Worm (Caenorhabditis elegans) whole organism, late embryonic: ENCODE measurements around the gene unc-7.
A peak's percentile ranks its signal among the peaks of the same experiment; 100 is the strongest.

Source experiments
- T23F11.4 ChIP-seq: fragments of 200-800 bp; sonication (Bioruptor generic); optimal IDR thresholded peaks from 2 replicates; lab custom pipeline; 2018; ENCODE audit warnings: mild to moderate bottlenecking, missing genetic modification characterization, missing compliant biosample characterization
- ama-1 ChIP-seq: fragments of 150-350 bp; optimal IDR thresholded peaks from 2 replicates; lab custom pipeline; 2014
- hlh-30 ChIP-seq: sonication (generic microtip); optimal IDR thresholded peaks from 2 replicates; lab custom pipeline; 2017; ENCODE audit warnings: antibody characterized with exemption, missing genetic modification characterization, missing compliant biosample characterization; ENCODE audit not compliant: insufficient read depth
- lim-6 ChIP-seq: sonication (generic microtip); optimal IDR thresholded peaks from 2 replicates; lab custom pipeline; 2016; ENCODE audit warnings: missing genetic modification characterization, missing compliant biosample characterization
- nhr-11 ChIP-seq: fragments of 150-350 bp; optimal IDR thresholded peaks from 2 replicates; lab custom pipeline; 2014; ENCODE audit warnings: missing biosample characterization, missing genetic modification characterization
- pat-9 ChIP-seq: fragments of 200-800 bp; sonication (Bioruptor generic); optimal IDR thresholded peaks from 2 replicates; lab custom pipeline; 2018; ENCODE audit warnings: mild to moderate bottlenecking, missing genetic modification characterization, moderate library complexity, missing compliant biosample characterization
- ref-2 ChIP-seq: sonication (generic microtip); optimal IDR thresholded peaks from 2 replicates; lab custom pipeline; 2016; ENCODE audit warnings: missing genetic modification characterization, missing compliant biosample characterization
- unc-3 ChIP-seq, 2 experiments: fragments of 200-800 bp in 1 of 2; sonication (Bioruptor generic) in 1 of 2; sonication (generic microtip) in 1 of 2; conservative IDR thresholded peaks in 1 of 2; optimal IDR thresholded peaks in 1 of 2; 2 replicates each; pipeline versions ENCODE4 v1.3.6 to Lab custom; 2016 to 2022; ENCODE audit warnings: missing compliant biosample characterization in 2 of 2, missing genetic modification characterization in 2 of 2, missing genetic modification reagents in 1 of 2
- unc-86 ChIP-seq: sonication (generic microtip); optimal IDR thresholded peaks from 2 replicates; lab custom pipeline; 2016; ENCODE audit warnings: missing genetic modification characterization, missing compliant biosample characterization

DNA sequence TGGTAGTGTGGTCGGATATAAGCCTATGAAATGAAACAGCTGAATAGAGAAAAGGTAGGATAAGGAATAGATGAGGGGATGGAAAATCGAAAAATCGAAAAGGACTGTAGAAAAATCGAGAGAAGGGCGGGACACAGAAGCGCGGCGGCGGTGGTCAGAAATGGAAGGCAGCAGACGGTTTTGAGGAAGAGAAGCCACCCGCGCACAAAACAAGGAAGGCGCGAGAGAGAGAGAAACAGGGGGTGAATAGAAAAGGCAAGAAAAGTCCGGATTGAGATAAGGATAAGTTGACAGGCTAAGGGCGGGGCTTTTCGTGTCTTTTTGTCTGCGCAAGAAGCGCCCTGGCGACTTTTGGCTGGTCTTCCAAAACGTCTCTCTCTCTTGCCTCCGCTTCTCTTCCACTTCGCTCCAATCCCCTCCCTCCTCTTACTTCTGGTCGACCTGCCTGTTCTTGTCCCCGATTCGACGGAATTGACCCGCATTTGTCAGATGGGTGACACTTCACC is 39.7 kb downstream of the unc-7 start, which contains the start of gene mlt-9:
- TF ChIP-seq ref-2 (tag; lab: Kevin White, UChicago) (peak; percentile 21), lim-6 (no peak), unc-86 (no peak), ama-1 (lab: Kevin White, UChicago) (no peak), pat-9 (no peak), unc-3 (GFP tag; conservative IDR thresholded peaks at IDR 0.05; lab: Robert Waterston, UW) (no peak), unc-3 (tag; optimal IDR thresholded peaks at IDR 0.05; lab: Kevin White, UChicago) (no peak), nhr-11 (no peak), T23F11.4 (GFP tag; lab: Kevin White, UChicago) (no peak), hlh-30 (tag; lab: Kevin White, UChicago) (no peak)
